1 fruit fly cellular context compared by ENCODE assay signal in genomic region chrX:10905047-10905446, dm6.
TF ChIP-seq lines count a peak whose summit lies in the region.

No protein-coding gene starts in this region.

TF ChIP-seq in whole organism, embryonic, 481 proteins besides CTCF, POLR2A, EP300 and RAD21 (continued from another document):
- TF ChIP-seq lov (optimal IDR thresholded peaks at IDR 0.05; lab: Kevin White, UChicago) (no peak), lov (GFP tag; IDR thresholded peaks at IDR 0.05; lab: Robert Waterston, UW) (no peak), dmrt11E (tag; optimal IDR thresholded peaks at IDR 0.05; lab: Kevin White, UChicago) (peak; percentile 80), Xbp1 (GFP tag; optimal IDR thresholded peaks at IDR 0.05; lab: Kevin White, UChicago) (peak; percentile 54), HLHmδ (GFP tag; optimal IDR thresholded peaks at IDR 0.05; lab: Kevin White, UChicago) (no peak), Max (GFP tag; optimal IDR thresholded peaks at IDR 0.05; lab: Kevin White, UChicago) (peak; percentile 33), YL-1 (GFP tag; optimal IDR thresholded peaks at IDR 0.05; lab: Kevin White, UChicago) (no peak), CG9215 (GFP tag; IDR thresholded peaks at IDR 0.05; lab: Robert Waterston, UW) (peak; percentile 44; the same call in 1 of the 2 replicates), CG10462 (GFP tag; optimal IDR thresholded peaks at IDR 0.05; lab: Kevin White, UChicago) (peak; percentile 50), Hr39 (optimal IDR thresholded peaks at IDR 0.05; lab: Kevin White, UChicago) (no peak), Vsx1 (GFP tag; optimal IDR thresholded peaks at IDR 0.05; lab: Kevin White, UChicago) (peak; percentile 13), Lim3 (GFP tag; IDR thresholded peaks at IDR 0.05; lab: Robert Waterston, UW) (no peak), otp (GFP tag; IDR thresholded peaks at IDR 0.05; lab: Robert Waterston, UW) (0 out of 3 replicates have a peak, but pooled peaks have one; percentile 9), CG6654 (GFP tag; optimal IDR thresholded peaks at IDR 0.05; lab: Kevin White, UChicago) (peak; percentile 34), insv (GFP tag; optimal IDR thresholded peaks at IDR 0.05; lab: Kevin White, UChicago) (no peak), eve (GFP tag; optimal IDR thresholded peaks at IDR 0.05; lab: Kevin White, UChicago) (no peak), B-H1 (GFP tag; IDR thresholded peaks at IDR 0.05; lab: Robert Waterston, UW) (no peak; the same call in 2 of the 3 replicates), luna (GFP tag; optimal IDR thresholded peaks at IDR 0.05; lab: Kevin White, UChicago) (no peak), nau (GFP tag; optimal IDR thresholded peaks at IDR 0.05; lab: Kevin White, UChicago) (no peak), scrt (GFP tag; optimal IDR thresholded peaks at IDR 0.05; lab: Kevin White, UChicago) (peak; percentile 6), bcd (GFP tag; optimal IDR thresholded peaks at IDR 0.05; lab: Kevin White, UChicago) (peak; percentile 67), GATAe (GFP tag; conservative IDR thresholded peaks at IDR 0.05; lab: Robert Waterston, UW) (no peak), CG1792 (GFP tag; optimal IDR thresholded peaks at IDR 0.05; lab: Kevin White, UChicago) (peak; percentile 34), BtbVII (GFP tag; optimal IDR thresholded peaks at IDR 0.05; lab: Kevin White, UChicago) (peak; percentile 54), CG31224 (GFP tag; IDR thresholded peaks at IDR 0.05; lab: Robert Waterston, UW) (no peak), CG1602 (GFP tag; optimal IDR thresholded peaks at IDR 0.05; lab: Kevin White, UChicago) (peak; percentile 57), Fer2 (tag; optimal IDR thresholded peaks at IDR 0.05; lab: Kevin White, UChicago) (no peak), Side (GFP tag; optimal IDR thresholded peaks at IDR 0.05; lab: Kevin White, UChicago) (peak; percentile 39), Abd-B (GFP tag; optimal IDR thresholded peaks at IDR 0.05; lab: Kevin White, UChicago) (peak; percentile 45), abd-A (tag; optimal IDR thresholded peaks at IDR 0.05; lab: Kevin White, UChicago) (no peak)
